Fruit fly (Drosophila melanogaster) whole organism, embryonic: ENCODE results near the gene slpr.

Experiments
- CG7271 ChIP-seq: fragments of 200-800 bp; sonication (Bioruptor generic); optimal IDR thresholded peaks from 2 replicates; lab custom pipeline; 2018; ENCODE audit warnings: missing biosample characterization, mild to moderate bottlenecking, missing genetic modification characterization, moderate library complexity
- CG8089 ChIP-seq: fragments of 200-800 bp; sonication (Bioruptor generic); optimal IDR thresholded peaks from 3 replicates; lab custom pipeline; 2016; ENCODE audit warnings: missing biosample characterization, missing genetic modification characterization
- CG8478 ChIP-seq: fragments of >200 bp; optimal IDR thresholded peaks from 2 replicates; lab custom pipeline; 2018
- CG8944 ChIP-seq: fragments of 200-800 bp; sonication (Bioruptor generic); optimal IDR thresholded peaks from 3 replicates; lab custom pipeline; 2016; ENCODE audit warnings: missing biosample characterization, missing genetic modification characterization
- CG9215 ChIP-seq: fragments of 200-800 bp; sonication (Bioruptor generic); IDR thresholded peaks from 2 replicates; pipeline ENCODE4 v1.3.6; 2022; ENCODE audit warnings: missing biosample characterization, missing genetic modification characterization
- fru ChIP-seq: fragments of >200 bp; optimal IDR thresholded peaks from 2 replicates; lab custom pipeline; 2017
- gem ChIP-seq: fragments of 200-800 bp; sonication (Bioruptor generic); optimal IDR thresholded peaks from 2 replicates; lab custom pipeline; 2019; ENCODE audit warnings: missing biosample characterization, mild to moderate bottlenecking, missing genetic modification characterization, moderate library complexity
- lola ChIP-seq, 3 experiments: fragments of >200 bp in 2 of 3; fragments of 200-800 bp in 1 of 3; sonication (Bioruptor generic) in 1 of 3; optimal IDR thresholded peaks; 2 replicates each; lab custom pipeline; 2017 to 2019; ENCODE audit warnings: missing biosample characterization in 3 of 3, missing genetic modification characterization in 3 of 3, mild to moderate bottlenecking in 1 of 3, moderate library complexity in 1 of 3
- otp ChIP-seq: fragments of 200-800 bp; sonication (Bioruptor generic); IDR thresholded peaks from 3 replicates; pipeline ENCODE4, ENCODE4 v1.3.6; 2022; ENCODE audit warnings: missing biosample characterization, missing genetic modification characterization
- pzg ChIP-seq: fragments of 200-800 bp; sonication (Bioruptor generic); optimal IDR thresholded peaks from 3 replicates; lab custom pipeline; 2018; ENCODE audit warnings: missing biosample characterization, mild to moderate bottlenecking, missing genetic modification characterization, moderate library complexity
- sima ChIP-seq: fragments of 200-800 bp; sonication (Bioruptor generic); optimal IDR thresholded peaks from 2 replicates; lab custom pipeline; 2016; ENCODE audit warnings: missing biosample characterization, missing genetic modification characterization
- slou ChIP-seq: fragments of 200-800 bp; sonication (Bioruptor generic); optimal IDR thresholded peaks from 3 replicates; lab custom pipeline; 2016; ENCODE audit warnings: missing biosample characterization, missing genetic modification characterization
- tin ChIP-seq: fragments of 200-800 bp; sonication (Bioruptor generic); optimal IDR thresholded peaks from 3 replicates; lab custom pipeline; 2016; ENCODE audit warnings: missing biosample characterization, missing genetic modification characterization
- twi ChIP-seq: fragments of 200-800 bp; optimal IDR thresholded peaks from 2 replicates; lab custom pipeline; 2019; ENCODE audit warnings: missing biosample characterization, mild to moderate bottlenecking, missing genetic modification characterization, moderate library complexity

dm6 chrX:8143537-8143936 is 33.4 kb downstream of the slpr start, which contains the start of gene CG17982:
- TF ChIP-seq CG8089 (GFP tag; lab: Kevin White, UChicago), result peak; percentile 72
- TF ChIP-seq twi (tag; lab: Kevin White, UChicago), result peak; percentile 66
- TF ChIP-seq CG8478 (lab: Kevin White, UChicago), result no peak
- TF ChIP-seq CG8944 (GFP tag; lab: Kevin White, UChicago), result peak; percentile 77
- TF ChIP-seq slou, result peak; percentile 43
- TF ChIP-seq fru, result no peak
- TF ChIP-seq CG9215, result peak; percentile 57
- peak; percentile 92 for TF ChIP-seq gem (tag; lab: Kevin White, UChicago)
- TF ChIP-seq lola (GFP tag; optimal IDR thresholded peaks at IDR 0.05; lab: Kevin White, UChicago), result peak in 1 of 3 experiments; percentile 77
- TF ChIP-seq CG7271 (tag; lab: Kevin White, UChicago), result peak; percentile 45
- TF ChIP-seq otp, result peak; percentile 69; the same call in 2 of the 3 replicates
- peak; percentile 84 for TF ChIP-seq tin (GFP tag; lab: Kevin White, UChicago)
- TF ChIP-seq sima (GFP tag; lab: Kevin White, UChicago), result peak; percentile 33
- peak; percentile 47 for TF ChIP-seq pzg (GFP tag; lab: Kevin White, UChicago)
